Worm (Caenorhabditis elegans): ENCODE measurements around the gene zipt-7.1.
A peak's percentile ranks its signal among the peaks of the same experiment; 100 is the strongest.

The zipt-7.1 gene

ce11 chrIV:17255001-17255400, 32.9 kb downstream of the zipt-7.1 start, which contains the start of gene gtf-2E1:
gtf-2E1 (plus strand) TSS chrIV:17255301.
- TF ChIP-seq hmg-11 (tag; optimal IDR thresholded peaks at IDR 0.05): no peak
- no peak for TF ChIP-seq snpc-4 (tag; optimal IDR thresholded peaks at IDR 0.05)
- no peak for TF ChIP-seq ztf-11 (tag; optimal IDR thresholded peaks at IDR 0.05)
- TF ChIP-seq jun-1 (tag; optimal IDR thresholded peaks at IDR 0.05): no peak
- no peak for TF ChIP-seq nhr-23 (tag; optimal IDR thresholded peaks at IDR 0.05)
- TF ChIP-seq skn-1 (tag; optimal IDR thresholded peaks at IDR 0.05): no peak
- TF ChIP-seq nhr-77 (tag; optimal IDR thresholded peaks at IDR 0.05): no peak
- TF ChIP-seq elt-1 (tag; optimal IDR thresholded peaks at IDR 0.05): no peak
- no peak for TF ChIP-seq nhr-12 (tag; optimal IDR thresholded peaks at IDR 0.05)
- TF ChIP-seq nhr-76 (tag; optimal IDR thresholded peaks at IDR 0.05): no peak
- TF ChIP-seq lsy-12 (tag; optimal IDR thresholded peaks at IDR 0.05): no peak
- TF ChIP-seq nhr-25 (tag; optimal IDR thresholded peaks at IDR 0.05): no peak
- no peak for TF ChIP-seq mdl-1 (tag; optimal IDR thresholded peaks at IDR 0.05)
- TF ChIP-seq ceh-16 (tag; optimal IDR thresholded peaks at IDR 0.05): no peak
- TF ChIP-seq elt-2 (tag; optimal IDR thresholded peaks at IDR 0.05): no peak
- TF ChIP-seq ceh-82 (tag; optimal IDR thresholded peaks at IDR 0.05): no peak
- TF ChIP-seq ceh-9 (tag; optimal IDR thresholded peaks at IDR 0.05): no peak

- no peak for TF ChIP-seq nhr-76 (tag; optimal IDR thresholded peaks at IDR 0.05)
- TF ChIP-seq ztf-11 (tag; optimal IDR thresholded peaks at IDR 0.05): no peak
- TF ChIP-seq lsy-12 (tag; optimal IDR thresholded peaks at IDR 0.05): no peak
- TF ChIP-seq R02D3.7 (tag; optimal IDR thresholded peaks at IDR 0.05): no peak
These were observed 34.5 kb downstream of the zipt-7.1 start for ce11 chrIV:17253435-17253834.

- TF ChIP-seq ceh-28 (tag; optimal IDR thresholded peaks at IDR 0.05) (peak; percentile 94), ceh-16 (tag; optimal IDR thresholded peaks at IDR 0.05) (peak; percentile 35), nhr-43 (tag; optimal IDR thresholded peaks at IDR 0.05; ENCODE audit: poor library complexity, severe bottlenecking) (peak; percentile 98), aly-2 (tag; optimal IDR thresholded peaks at IDR 0.05) (peak; percentile 75), lin-39 (tag; optimal IDR thresholded peaks at IDR 0.05) (peak; percentile 99), eor-1 (tag; optimal IDR thresholded peaks at IDR 0.05) (no peak), lin-15B (tag; optimal IDR thresholded peaks at IDR 0.05) (peak; percentile 100), elt-3 (tag; optimal IDR thresholded peaks at IDR 0.05) (peak in 1 of 3 experiments; percentile 73), elt-1 (tag; optimal IDR thresholded peaks at IDR 0.05) (peak; percentile 72), ztf-4 (tag; optimal IDR thresholded peaks at IDR 0.05) (peak; percentile 91), ZK546.5 (tag; optimal IDR thresholded peaks at IDR 0.05) (peak; percentile 59), snpc-4 (tag; optimal IDR thresholded peaks at IDR 0.05) (peak; percentile 97), lsy-12 (tag; optimal IDR thresholded peaks at IDR 0.05) (peak; percentile 96), tbx-2 (tag; optimal IDR thresholded peaks at IDR 0.05) (peak; percentile 96), nhr-67 (tag; optimal IDR thresholded peaks at IDR 0.05) (peak; percentile 40), nhr-237 (tag; optimal IDR thresholded peaks at IDR 0.05) (peak; percentile 54), egl-5 (tag; optimal IDR thresholded peaks at IDR 0.05) (peak; percentile 93), nhr-77 (tag; optimal IDR thresholded peaks at IDR 0.05) (peak; percentile 88), pha-4 (tag; optimal IDR thresholded peaks at IDR 0.05) (peak; percentile 100), fkh-10 (GFP tag; optimal IDR thresholded peaks at IDR 0.05) (peak; percentile 94), nhr-11 (tag; optimal IDR thresholded peaks at IDR 0.05) (peak; percentile 94), ceh-82 (tag; optimal IDR thresholded peaks at IDR 0.05) (peak; percentile 96), nhr-25 (tag; optimal IDR thresholded peaks at IDR 0.05) (peak; percentile 99), pqm-1 (tag; optimal IDR thresholded peaks at IDR 0.05) (peak; percentile 86), nhr-23 (tag; optimal IDR thresholded peaks at IDR 0.05) (peak; percentile 99), fkh-2 (tag; optimal IDR thresholded peaks at IDR 0.05) (no peak), zag-1 (tag; optimal IDR thresholded peaks at IDR 0.05) (peak; percentile 90), daf-12 (tag; optimal IDR thresholded peaks at IDR 0.05) (peak; percentile 40), nhr-12 (tag; optimal IDR thresholded peaks at IDR 0.05) (no peak), unc-62 (GFP tag; optimal IDR thresholded peaks at IDR 0.05) (peak; percentile 65), nhr-28 (tag; optimal IDR thresholded peaks at IDR 0.05) (peak; percentile 82), ztf-11 (tag; optimal IDR thresholded peaks at IDR 0.05) (no peak), ceh-9 (tag; optimal IDR thresholded peaks at IDR 0.05) (no peak), nfya-1 (tag; optimal IDR thresholded peaks at IDR 0.05; ENCODE audit: insufficient read depth) (peak; percentile 98), hmg-11 (tag; optimal IDR thresholded peaks at IDR 0.05) (peak; percentile 96), mml-1 (tag; optimal IDR thresholded peaks at IDR 0.05) (no peak), elt-2 (tag; optimal IDR thresholded peaks at IDR 0.05) (peak; percentile 90), nhr-76 (tag; optimal IDR thresholded peaks at IDR 0.05) (peak; percentile 91), mdl-1 (tag; optimal IDR thresholded peaks at IDR 0.05) (no peak), unc-39 (tag; optimal IDR thresholded peaks at IDR 0.05) (peak; percentile 48), egl-27 (tag; optimal IDR thresholded peaks at IDR 0.05) (peak; percentile 90), skn-1 (tag; optimal IDR thresholded peaks at IDR 0.05) (peak; percentile 96), ama-1 (optimal IDR thresholded peaks at IDR 0.05) (peak; percentile 88), fos-1 (tag; optimal IDR thresholded peaks at IDR 0.05) (peak; percentile 64), sea-2 (GFP tag; optimal IDR thresholded peaks at IDR 0.05) (no peak), jun-1 (tag; optimal IDR thresholded peaks at IDR 0.05) (peak; percentile 97), R02D3.7 (tag; optimal IDR thresholded peaks at IDR 0.05) (peak; percentile 93)
These were observed 38.2 kb downstream of the zipt-7.1 start, which contains the start of gene eelo-2 for ce11 chrIV:17249691-17250181. eelo-2 (plus strand) TSS chrIV:17250131.

Data from whole organism, L3 larva.